Worm (Caenorhabditis elegans) whole organism, mixed stage, embryonic: Measurements from ENCODE around the gene F35E8.7.

Experiments used
- blmp-1 ChIP-seq: fragments of 150-350 bp; optimal IDR thresholded peaks from 2 replicates; lab custom pipeline; 2014; ENCODE audit warnings: missing biosample characterization, missing genetic modification characterization
- elt-3 ChIP-seq: fragments of 150-350 bp; optimal IDR thresholded peaks from 2 replicates; lab custom pipeline; 2014; ENCODE audit warnings: missing biosample characterization, missing genetic modification characterization
- lin-13 ChIP-seq: fragments of 150-350 bp; optimal IDR thresholded peaks from 2 replicates; lab custom pipeline; 2014; ENCODE audit warnings: missing biosample characterization, missing genetic modification characterization
- mep-1 ChIP-seq: fragments of 150-350 bp; optimal IDR thresholded peaks from 2 replicates; lab custom pipeline; 2017; ENCODE audit warnings: missing biosample characterization, missing genetic modification reagents, missing genetic modification characterization, inconsistent platforms
- nhr-237 ChIP-seq: fragments of 150-350 bp; optimal IDR thresholded peaks from 2 replicates; lab custom pipeline; 2014; ENCODE audit warnings: missing biosample characterization, missing genetic modification characterization
- nhr-28 ChIP-seq: fragments of 150-350 bp; optimal IDR thresholded peaks from 2 replicates; lab custom pipeline; 2014; ENCODE audit warnings: missing biosample characterization, missing genetic modification characterization
- nhr-76 ChIP-seq: sonication (generic microtip); optimal IDR thresholded peaks from 2 replicates; lab custom pipeline; 2017; ENCODE audit warnings: missing biosample characterization, missing genetic modification characterization
- pha-4 ChIP-seq: fragments of 150-350 bp; optimal IDR thresholded peaks from 2 replicates; lab custom pipeline; 2018; ENCODE audit warnings: missing biosample characterization, missing genetic modification reagents, missing genetic modification characterization
- snpc-4 ChIP-seq: fragments of 150-350 bp; optimal IDR thresholded peaks from 2 replicates; lab custom pipeline; 2014; ENCODE audit warnings: missing biosample characterization, missing genetic modification characterization
- unc-39 ChIP-seq: fragments of 150-350 bp; optimal IDR thresholded peaks from 2 replicates; lab custom pipeline; 2014; ENCODE audit warnings: missing biosample characterization, missing genetic modification characterization
- ztf-11 ChIP-seq: fragments of 150-350 bp; optimal IDR thresholded peaks from 2 replicates; lab custom pipeline; 2014; ENCODE audit warnings: missing biosample characterization, missing genetic modification characterization

ce11 chrV:15957098-15957497, 43.3 kb downstream of the F35E8.7 start, which contains the start of gene F36G9.3:
- no peak for TF ChIP-seq ztf-11 (tag; lab: Kevin White, UChicago)
- no peak for TF ChIP-seq lin-13 (tag; lab: Kevin White, UChicago)
- TF ChIP-seq pha-4 (tag; lab: Kevin White, UChicago), result no peak
- no peak for TF ChIP-seq elt-3 (tag; lab: Kevin White, UChicago)
- no peak for TF ChIP-seq unc-39 (tag; lab: Kevin White, UChicago)
- TF ChIP-seq snpc-4 (tag; lab: Kevin White, UChicago), result no peak
- TF ChIP-seq nhr-76 (tag; lab: Kevin White, UChicago), result no peak
- no peak for TF ChIP-seq nhr-237
- no peak for TF ChIP-seq blmp-1
- no peak for TF ChIP-seq mep-1
- no peak for TF ChIP-seq nhr-28 (tag; lab: Kevin White, UChicago)
